Fruit fly (Drosophila melanogaster): ENCODE results near the gene CG43703.

CG43703 gene

DNA sequence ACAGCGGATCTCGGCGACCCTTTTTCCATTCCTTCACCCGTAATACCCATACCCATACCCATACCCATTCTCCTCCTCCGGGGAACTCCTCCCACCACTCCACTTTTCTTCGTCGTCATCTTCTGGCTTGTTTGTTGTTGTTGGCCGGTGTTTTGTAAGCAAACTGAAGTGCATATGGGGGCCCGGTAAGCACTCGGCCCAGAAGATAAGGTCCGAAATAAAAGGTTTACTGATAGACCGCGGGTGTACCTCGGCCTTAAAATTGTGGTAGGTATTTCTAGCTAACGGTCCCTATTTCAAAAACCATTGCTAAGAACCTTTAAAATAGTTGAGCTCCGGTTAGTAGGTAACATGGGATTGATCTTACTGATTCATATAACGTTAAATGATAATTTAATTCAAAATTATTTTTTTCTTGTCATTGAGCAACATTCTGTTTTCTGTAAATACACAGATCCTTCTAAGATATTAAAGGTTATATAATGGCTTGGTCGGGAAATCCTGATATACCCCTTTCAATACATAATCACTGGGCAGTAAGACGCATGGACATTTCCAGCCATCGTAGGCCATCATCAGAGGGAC lies 10.6 kb downstream of the CG43703 start (continued):
- no peak for TF ChIP-seq cas (GFP tag; IDR thresholded peaks at IDR 0.05)
- no peak for TF ChIP-seq Dip2 (GFP tag; IDR thresholded peaks at IDR 0.05)
- TF ChIP-seq CG11723 (GFP tag; optimal IDR thresholded peaks at IDR 0.05): no peak
- 0 out of 2 replicates have a peak, but pooled peaks have one; percentile 7 for TF ChIP-seq ssp (GFP tag; IDR thresholded peaks at IDR 0.05)
- peak; percentile 4 for TF ChIP-seq mam (GFP tag; optimal IDR thresholded peaks at IDR 0.05)
- peak; percentile 15 for TF ChIP-seq tin (GFP tag; optimal IDR thresholded peaks at IDR 0.05)
- no peak for TF ChIP-seq caup (GFP tag; optimal IDR thresholded peaks at IDR 0.05; ENCODE audit: severe bottlenecking)
- TF ChIP-seq CG8765 (GFP tag; IDR thresholded peaks at IDR 0.05): 0 out of 2 replicates have a peak, but pooled peaks have one; percentile 6

DNA sequence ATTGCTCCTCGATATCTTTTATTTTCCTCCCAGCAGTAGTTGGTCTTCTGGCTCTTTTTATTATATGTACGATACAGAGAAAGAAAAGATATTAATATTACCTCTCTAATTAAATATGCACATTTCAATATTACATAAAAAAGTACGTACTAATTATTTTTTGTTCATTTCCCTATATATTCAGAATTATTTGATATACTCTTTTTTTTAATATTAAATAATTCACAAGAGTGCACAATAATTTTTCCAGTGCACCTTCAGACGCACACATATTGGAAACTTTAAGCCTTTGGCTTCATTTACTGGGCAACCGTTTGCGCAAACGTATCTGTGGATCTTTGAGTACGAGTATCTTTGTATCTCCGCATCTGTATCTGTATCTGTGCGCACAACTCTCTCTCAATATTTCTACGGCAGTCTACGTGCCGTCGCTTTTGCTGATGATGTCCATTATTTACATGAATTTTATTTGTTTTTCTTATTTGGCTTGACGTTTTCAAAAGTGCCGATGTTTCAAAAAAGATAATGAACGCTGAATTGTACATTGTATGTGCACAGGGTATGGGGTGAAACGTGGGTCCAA lies 11.4 kb downstream of the CG43703 start:
- TF ChIP-seq caup (GFP tag; optimal IDR thresholded peaks at IDR 0.05; ENCODE audit: severe bottlenecking) (peak; percentile 54), CG10267 (tag; optimal IDR thresholded peaks at IDR 0.05) (peak; percentile 89), z (GFP tag; IDR thresholded peaks at IDR 0.05) (no peak), phol (tag; optimal IDR thresholded peaks at IDR 0.05) (peak; percentile 93), Hand (GFP tag; optimal IDR thresholded peaks at IDR 0.05) (peak; percentile 52), eve (GFP tag; optimal IDR thresholded peaks at IDR 0.05) (peak in 1 of 2 experiments; percentile 78), lov (optimal IDR thresholded peaks at IDR 0.05) (no peak), lov (GFP tag; IDR thresholded peaks at IDR 0.05) (no peak; the same call in 2 of the 3 replicates), CG5953 (GFP tag; IDR thresholded peaks at IDR 0.05) (no peak; the same call in 1 of the 2 replicates), Fer1 (GFP tag; optimal IDR thresholded peaks at IDR 0.05) (peak; percentile 73), CG8765 (GFP tag; IDR thresholded peaks at IDR 0.05) (peak; percentile 58; the same call in 1 of the 2 replicates), Mrtf (GFP tag; IDR thresholded peaks at IDR 0.05) (peak; percentile 31; the same call in 1 of the 3 replicates), CG13624 (GFP tag; optimal IDR thresholded peaks at IDR 0.05) (no peak), slp2 (GFP tag; optimal IDR thresholded peaks at IDR 0.05) (no peak), NfI (GFP tag; optimal IDR thresholded peaks at IDR 0.05) (peak; percentile 66), CG33557 (GFP tag; optimal IDR thresholded peaks at IDR 0.05) (peak; percentile 96), Dip3 (GFP tag; optimal IDR thresholded peaks at IDR 0.05) (no peak), gcm2 (GFP tag; optimal IDR thresholded peaks at IDR 0.05) (no peak), CG12071 (GFP tag; optimal IDR thresholded peaks at IDR 0.05) (no peak), CG4424 (GFP tag; optimal IDR thresholded peaks at IDR 0.05) (peak; percentile 84), CG14014 (GFP tag; IDR thresholded peaks at IDR 0.05) (peak; percentile 58; the same call in 1 of the 2 replicates), CG6689 (GFP tag; IDR thresholded peaks at IDR 0.05) (peak; percentile 89), CG1832 (GFP tag; optimal IDR thresholded peaks at IDR 0.05) (no peak), CG10979 (tag; optimal IDR thresholded peaks at IDR 0.05) (peak; percentile 93), Atf6 (GFP tag; IDR thresholded peaks at IDR 0.05) (peak; percentile 84), Optix (GFP tag; IDR thresholded peaks at IDR 0.05) (no peak), MBD-R2 (GFP tag; IDR thresholded peaks at IDR 0.05) (peak; percentile 57; the same call in 1 of the 2 replicates), lab (GFP tag; optimal IDR thresholded peaks at IDR 0.05) (peak; percentile 81), Nf-YA (GFP tag; IDR thresholded peaks at IDR 0.05) (peak; percentile 69), pita (GFP tag; optimal IDR thresholded peaks at IDR 0.05) (no peak), nau (GFP tag; optimal IDR thresholded peaks at IDR 0.05) (peak; percentile 63), Oli (tag; optimal IDR thresholded peaks at IDR 0.05) (peak; percentile 86), Jarid2 (GFP tag; optimal IDR thresholded peaks at IDR 0.05) (peak; percentile 57), ato (GFP tag; IDR thresholded peaks at IDR 0.05; ENCODE audit: partially characterized antibody) (no peak), Sin3A (optimal IDR thresholded peaks at IDR 0.05) (no peak), Asciz (GFP tag; optimal IDR thresholded peaks at IDR 0.05) (peak; percentile 82), her (GFP tag; optimal IDR thresholded peaks at IDR 0.05) (no peak), CG6272 (GFP tag; IDR thresholded peaks at IDR 0.05) (peak; percentile 56), prd (optimal IDR thresholded peaks at IDR 0.05) (no peak), prd (GFP tag; IDR thresholded peaks at IDR 0.05) (peak; percentile 90), dmrt99B (tag; optimal IDR thresholded peaks at IDR 0.05) (peak; percentile 91), CG7963 (GFP tag; IDR thresholded peaks at IDR 0.05; ENCODE audit: partially characterized antibody) (no peak)

Data from whole organism, embryonic.